Worm (Caenorhabditis elegans) whole organism, L1 larva: ENCODE results near the gene nlp-31.
A peak's percentile ranks its signal among the peaks of the same experiment; 100 is the strongest.

Experiments used
- C34B4.2 ChIP-seq: sonication (generic microtip); optimal IDR thresholded peaks from 2 replicates; lab custom pipeline; 2017; ENCODE audit warnings: mild to moderate bottlenecking, missing genetic modification characterization, missing compliant biosample characterization
- Y116A8C.19 ChIP-seq: sonication (generic microtip); optimal IDR thresholded peaks from 2 replicates; lab custom pipeline; 2016; ENCODE audit warnings: missing compliant biosample characterization, missing genetic modification characterization, borderline replicate concordance
- blmp-1 ChIP-seq: fragments of 150-350 bp; optimal IDR thresholded peaks from 2 replicates; lab custom pipeline; 2014; ENCODE audit warnings: missing biosample characterization, missing genetic modification characterization
- ceh-82 ChIP-seq, 3 experiments: fragments of 150-350 bp in 1 of 3; sonication (generic microtip) in 2 of 3; optimal IDR thresholded peaks; 2 replicates each; lab custom pipeline; 2014 to 2017; ENCODE audit warnings: missing biosample characterization in 3 of 3, missing genetic modification characterization in 3 of 3
- ceh-90 ChIP-seq: sonication (generic microtip); optimal IDR thresholded peaks from 2 replicates; lab custom pipeline; 2016; ENCODE audit warnings: missing genetic modification characterization, missing compliant biosample characterization
- ces-1 ChIP-seq: fragments of 150-350 bp; optimal IDR thresholded peaks from 2 replicates; lab custom pipeline; 2014; ENCODE audit warnings: missing biosample characterization, missing genetic modification reagents, missing genetic modification characterization
- dpl-1 ChIP-seq, 3 experiments: fragments of 150-350 bp in 2 of 3; sonication (generic microtip) in 1 of 3; optimal IDR thresholded peaks; 2 replicates each; lab custom pipeline; 2014 to 2017; ENCODE audit warnings: missing biosample characterization in 3 of 3, missing genetic modification characterization in 3 of 3, missing genetic modification reagents in 3 of 3
- efl-3 ChIP-seq: fragments of 200-800 bp; sonication (Bioruptor generic); optimal IDR thresholded peaks from 2 replicates; lab custom pipeline; 2018; ENCODE audit warnings: mild to moderate bottlenecking, missing genetic modification characterization, missing compliant biosample characterization
- egl-13 ChIP-seq: sonication (generic microtip); optimal IDR thresholded peaks from 2 replicates; lab custom pipeline; 2016; ENCODE audit warnings: missing genotype, missing genetic modification reagents, missing genetic modification characterization, missing compliant biosample characterization
- elt-2 ChIP-seq: sonication (generic microtip); optimal IDR thresholded peaks from 2 replicates; lab custom pipeline; 2016; ENCODE audit warnings: missing genetic modification characterization, mild to moderate bottlenecking, inconsistent platforms, missing compliant biosample characterization, missing genetic modification reagents
- elt-3 ChIP-seq, 6 experiments: fragments of 150-350 bp in 1 of 6; sonication (generic microtip); optimal IDR thresholded peaks; 2 replicates each; lab custom pipeline; 2017 to 2018; ENCODE audit warnings: missing biosample characterization in 6 of 6, missing genetic modification characterization in 6 of 6, inconsistent platforms in 1 of 6
- ets-5 ChIP-seq: fragments of 200-800 bp; sonication (Bioruptor generic); IDR thresholded peaks from 2 replicates; pipeline ENCODE4 v1.3.6; 2022; ENCODE audit warnings: missing genetic modification characterization, missing compliant biosample characterization
- hlh-4 ChIP-seq: sonication (generic microtip); optimal IDR thresholded peaks from 2 replicates; lab custom pipeline; 2016; ENCODE audit warnings: mild to moderate bottlenecking, missing genetic modification characterization, missing compliant biosample characterization
- jun-1 ChIP-seq: fragments of 150-350 bp; optimal IDR thresholded peaks from 2 replicates; lab custom pipeline; 2014; ENCODE audit warnings: missing biosample characterization, missing genetic modification reagents, missing genetic modification characterization
- lin-13 ChIP-seq: fragments of 150-350 bp; optimal IDR thresholded peaks from 2 replicates; lab custom pipeline; 2014; ENCODE audit warnings: missing biosample characterization, missing genetic modification reagents, missing genetic modification characterization
- lin-14 ChIP-seq: fragments of 200-800 bp; sonication (Bioruptor generic); optimal IDR thresholded peaks from 2 replicates; lab custom pipeline; 2018; ENCODE audit warnings: mild to moderate bottlenecking, missing genetic modification characterization, moderate library complexity, missing compliant biosample characterization
- lin-35 ChIP-seq, 2 experiments: fragments of 150-350 bp; optimal IDR thresholded peaks; 2 replicates each; lab custom pipeline; 2014; ENCODE audit warnings: missing biosample characterization in 2 of 2, missing genetic modification characterization in 2 of 2, missing genetic modification reagents in 2 of 2
- lsy-2 ChIP-seq, 2 experiments: fragments of 150-350 bp; optimal IDR thresholded peaks; 2 replicates each; lab custom pipeline; 2014; ENCODE audit warnings: missing biosample characterization in 2 of 2, missing genetic modification characterization in 2 of 2
- mdl-1 ChIP-seq, 2 experiments: fragments of 150-350 bp; optimal IDR thresholded peaks; 2 replicates each; lab custom pipeline; 2014 to 2017; ENCODE audit warnings: missing biosample characterization in 2 of 2, missing genetic modification characterization in 2 of 2, inconsistent platforms in 1 of 2
- mep-1 ChIP-seq: fragments of 150-350 bp; optimal IDR thresholded peaks from 2 replicates; lab custom pipeline; 2014; ENCODE audit warnings: missing biosample characterization, missing genetic modification characterization
- nhr-19 ChIP-seq: fragments of 200-800 bp; sonication (Bioruptor generic); conservative IDR thresholded peaks from 2 replicates; pipeline ENCODE4 v1.3.6; 2022; ENCODE audit warnings: missing genetic modification characterization, missing compliant biosample characterization
- nhr-20 ChIP-seq: sonication (generic microtip); optimal IDR thresholded peaks from 2 replicates; lab custom pipeline; 2016; ENCODE audit warnings: mild to moderate bottlenecking, missing genetic modification characterization, missing compliant biosample characterization
- nhr-237 ChIP-seq: fragments of 150-350 bp; optimal IDR thresholded peaks from 2 replicates; lab custom pipeline; 2014; ENCODE audit warnings: missing biosample characterization, missing genetic modification characterization
- nhr-71 ChIP-seq: sonication (generic microtip); optimal IDR thresholded peaks from 2 replicates; lab custom pipeline; 2016; ENCODE audit warnings: mild to moderate bottlenecking, missing genetic modification characterization, moderate library complexity, missing compliant biosample characterization
- nhr-84 ChIP-seq: sonication (generic microtip); optimal IDR thresholded peaks from 2 replicates; lab custom pipeline; 2017; ENCODE audit warnings: missing biosample characterization, missing genetic modification characterization
- nhr-85 ChIP-seq: sonication (generic microtip); peaks from one replicate; lab custom pipeline; 2016; ENCODE audit warnings: missing genetic modification characterization, inconsistent platforms, missing compliant biosample characterization
- nhr-90 ChIP-seq: sonication (generic microtip); optimal IDR thresholded peaks from 2 replicates; lab custom pipeline; 2016; ENCODE audit warnings: mild to moderate bottlenecking, missing genetic modification characterization, missing compliant biosample characterization; ENCODE audit not compliant: poor library complexity
- pqm-1 ChIP-seq: sonication (generic microtip); optimal IDR thresholded peaks from 3 replicates; lab custom pipeline; 2017; ENCODE audit warnings: missing biosample characterization, missing genetic modification characterization
- skn-1 ChIP-seq: fragments of 150-350 bp; optimal IDR thresholded peaks from 2 replicates; lab custom pipeline; 2014; ENCODE audit warnings: missing biosample characterization, missing genetic modification characterization
- snu-23 ChIP-seq: sonication (generic microtip); optimal IDR thresholded peaks from 2 replicates; lab custom pipeline; 2016; ENCODE audit warnings: missing genetic modification characterization, missing compliant biosample characterization
- sup-37 ChIP-seq: fragments of 200-800 bp; sonication (Bioruptor generic); optimal IDR thresholded peaks from 2 replicates; lab custom pipeline; 2018; ENCODE audit warnings: mild to moderate bottlenecking, missing genetic modification characterization, missing compliant biosample characterization
- tbx-2 ChIP-seq: sonication (generic microtip); optimal IDR thresholded peaks from 2 replicates; lab custom pipeline; 2016; ENCODE audit warnings: missing genetic modification characterization, missing compliant biosample characterization
- tlp-1 ChIP-seq: fragments of 150-350 bp; optimal IDR thresholded peaks from 2 replicates; lab custom pipeline; 2014; ENCODE audit warnings: missing biosample characterization, missing genetic modification characterization
- unc-62 ChIP-seq: fragments of 150-350 bp; optimal IDR thresholded peaks from 2 replicates; lab custom pipeline; 2014; ENCODE audit warnings: missing biosample characterization, missing genetic modification reagents, missing genetic modification characterization
- unc-98 ChIP-seq: fragments of 200-800 bp; sonication (Bioruptor generic); IDR thresholded peaks from 2 replicates; pipeline ENCODE4 v1.3.6; 2022; ENCODE audit warnings: missing genetic modification characterization, missing compliant biosample characterization
- zag-1 ChIP-seq: fragments of 150-350 bp; optimal IDR thresholded peaks from 2 replicates; lab custom pipeline; 2014; ENCODE audit warnings: missing biosample characterization, missing genetic modification characterization
- zip-4 ChIP-seq: fragments of 200-800 bp; sonication (Bioruptor generic); optimal IDR thresholded peaks from 2 replicates; lab custom pipeline; 2018; ENCODE audit warnings: mild to moderate bottlenecking, missing genetic modification characterization, moderate library complexity, missing compliant biosample characterization
- ztf-11 ChIP-seq, 2 experiments: sonication (generic microtip); optimal IDR thresholded peaks; 2 replicates each; lab custom pipeline; 2016 to 2017; ENCODE audit warnings: missing genetic modification characterization in 2 of 2, missing biosample characterization in 1 of 2, missing compliant biosample characterization in 1 of 2
- ztf-4 ChIP-seq: fragments of 150-350 bp; optimal IDR thresholded peaks from 2 replicates; lab custom pipeline; 2014; ENCODE audit warnings: missing biosample characterization, missing genetic modification characterization

nlp-31 gene

ce11 chrV:3979819-3980218 lies at the start of gene nlp-31:
TSS of gene nlp-31 (plus strand) at chrV:3980055.
- no peak for TF ChIP-seq efl-3
- no peak for TF ChIP-seq egl-13
- 0 out of 2 replicates have a peak, but pooled peaks have one; percentile 29 for TF ChIP-seq nhr-19
- no peak for TF ChIP-seq pqm-1 (tag; lab: Kevin White, UChicago)
- no peak for TF ChIP-seq ces-1
- TF ChIP-seq lin-35 (GFP tag; optimal IDR thresholded peaks at IDR 0.05; lab: Kevin White, UChicago) = peak in 1 of 2 experiments; percentile 43
- TF ChIP-seq hlh-4 (tag; lab: Kevin White, UChicago) = no peak
- no peak for TF ChIP-seq C34B4.2 (tag; lab: Kevin White, UChicago)
- TF ChIP-seq jun-1 (tag; lab: Kevin White, UChicago) = peak; percentile 23
- TF ChIP-seq snu-23 = peak; percentile 27
- TF ChIP-seq nhr-20 (tag; lab: Kevin White, UChicago) = peak; percentile 88
- TF ChIP-seq nhr-237 (tag; lab: Kevin White, UChicago) = peak; percentile 12
- peak; percentile 97 for TF ChIP-seq nhr-85
- peak; percentile 10 for TF ChIP-seq mep-1 (tag; lab: Kevin White, UChicago)
- TF ChIP-seq lin-14 = peak; percentile 73
- TF ChIP-seq unc-98 (GFP tag; lab: Robert Waterston, UW) = no peak
- no peak for TF ChIP-seq ztf-11 (tag; optimal IDR thresholded peaks at IDR 0.05; lab: Kevin White, UChicago)
- no peak for TF ChIP-seq dpl-1 (GFP tag; optimal IDR thresholded peaks at IDR 0.05; lab: Kevin White, UChicago)
- TF ChIP-seq nhr-71 = peak; percentile 80
- TF ChIP-seq nhr-84 (tag; lab: Kevin White, UChicago) = no peak
- TF ChIP-seq ceh-82 (tag; optimal IDR thresholded peaks at IDR 0.05; lab: Kevin White, UChicago) = no peak
- TF ChIP-seq skn-1 (tag; lab: Kevin White, UChicago) = no peak
- TF ChIP-seq nhr-90 (tag; lab: Kevin White, UChicago) = peak; percentile 29
- peak; percentile 27 for TF ChIP-seq tbx-2 (tag; lab: Kevin White, UChicago)
- no peak for TF ChIP-seq ets-5
- peak; percentile 64 to 97 (median 96) for TF ChIP-seq elt-3 (tag; optimal IDR thresholded peaks at IDR 0.05; lab: Kevin White, UChicago)
- TF ChIP-seq blmp-1 (tag; lab: Kevin White, UChicago) = peak; percentile 89
- peak; percentile 27 for TF ChIP-seq ztf-4 (tag; lab: Kevin White, UChicago)
- no peak for TF ChIP-seq zag-1 (tag; lab: Kevin White, UChicago)
- TF ChIP-seq mdl-1 (tag; optimal IDR thresholded peaks at IDR 0.05; lab: Kevin White, UChicago) = peak in 1 of 2 experiments; percentile 41
- peak in 1 of 2 experiments; percentile 21 for TF ChIP-seq lsy-2 (tag; optimal IDR thresholded peaks at IDR 0.05; lab: Kevin White, UChicago)

ce11 chrV:3931326-3931725 lies 48.5 kb upstream of the nlp-31 start, which contains the start of gene srx-63:
TSS of gene srx-63 (plus strand) at chrV:3931626.
- TF ChIP-seq Y116A8C.19 (tag; lab: Kevin White, UChicago) (no peak), tlp-1 (tag; lab: Kevin White, UChicago) (no peak), ceh-90 (tag; lab: Kevin White, UChicago) (no peak), zip-4 (GFP tag; lab: Kevin White, UChicago) (no peak), lin-13 (no peak), unc-62 (GFP tag; lab: Kevin White, UChicago) (no peak)

- no peak for TF ChIP-seq sup-37
- no peak for TF ChIP-seq zag-1 (tag; lab: Kevin White, UChicago)
- peak; percentile 2 for TF ChIP-seq nhr-20 (tag; lab: Kevin White, UChicago)
- no peak for TF ChIP-seq blmp-1 (tag; lab: Kevin White, UChicago)
- peak; percentile 85 for TF ChIP-seq elt-2 (tag; lab: Kevin White, UChicago)
These were observed 43.9 kb upstream of the nlp-31 start, which contains the start of gene cyp-35A5 for ce11 chrV:3935892-3936478. TSS of gene cyp-35A5 (plus strand) at chrV:3936326.
